Fruit fly (Drosophila melanogaster) whole organism, pupa: ENCODE data around the gene CG31253.

Source experiments
- CG10348 ChIP-seq: fragments of 200-800 bp; sonication (Bioruptor generic); IDR thresholded peaks from 2 replicates; pipeline ENCODE4 v1.3.6; 2022; ENCODE audit warnings: missing biosample characterization, missing genetic modification characterization
- CG14655 ChIP-seq: fragments of 200-800 bp; sonication (Bioruptor generic); optimal IDR thresholded peaks from 3 replicates; lab custom pipeline; 2017; ENCODE audit warnings: mild to moderate bottlenecking, missing biosample characterization, missing genetic modification reagents, missing genetic modification characterization
- CG15710 ChIP-seq: fragments of 200-800 bp; sonication (Bioruptor generic); optimal IDR thresholded peaks from 2 replicates; lab custom pipeline; 2018; ENCODE audit warnings: missing biosample characterization, mild to moderate bottlenecking, missing genetic modification characterization, moderate library complexity
- CG17806 ChIP-seq: fragments of 200-800 bp; sonication (Bioruptor generic); optimal IDR thresholded peaks from 2 replicates; lab custom pipeline; 2018; ENCODE audit warnings: missing biosample characterization, mild to moderate bottlenecking, missing genetic modification characterization, moderate library complexity
- CG32121 ChIP-seq: fragments of 200-800 bp; sonication (Bioruptor generic); IDR thresholded peaks from 2 replicates; pipeline ENCODE4 v1.3.6; 2022; ENCODE audit warnings: missing biosample characterization, missing genetic modification characterization
- CG34367 ChIP-seq: fragments of 200-800 bp; sonication (Bioruptor generic); optimal IDR thresholded peaks from 2 replicates; lab custom pipeline; 2018; ENCODE audit warnings: missing biosample characterization, mild to moderate bottlenecking, missing genetic modification characterization
- CG8301 ChIP-seq: fragments of 200-800 bp; sonication (Bioruptor generic); optimal IDR thresholded peaks from 2 replicates; lab custom pipeline; 2018; ENCODE audit warnings: missing biosample characterization, mild to moderate bottlenecking, missing genetic modification characterization
- CG9948 ChIP-seq: fragments of 200-800 bp; sonication (Bioruptor generic); optimal IDR thresholded peaks from 2 replicates; lab custom pipeline; 2018; ENCODE audit warnings: missing biosample characterization, mild to moderate bottlenecking, missing genetic modification characterization, moderate library complexity
- D1 ChIP-seq: fragments of 200-800 bp; sonication (Bioruptor generic); optimal IDR thresholded peaks from 2 replicates; lab custom pipeline; 2018; ENCODE audit warnings: missing biosample characterization, mild to moderate bottlenecking, missing genetic modification characterization, moderate library complexity
- Pif1B ChIP-seq: fragments of 200-800 bp; sonication (Bioruptor generic); optimal IDR thresholded peaks from 3 replicates; lab custom pipeline; 2016; ENCODE audit warnings: missing biosample characterization, missing genetic modification characterization
- gl ChIP-seq: fragments of 200-800 bp; sonication (Bioruptor generic); optimal IDR thresholded peaks from 2 replicates; lab custom pipeline; 2018; ENCODE audit warnings: missing biosample characterization, mild to moderate bottlenecking, missing genetic modification characterization

- TF ChIP-seq CG17806 (tag; lab: Kevin White, UChicago) (no peak), D1 (tag; lab: Kevin White, UChicago) (no peak), gl (tag; lab: Kevin White, UChicago) (no peak), CG15710 (no peak), CG10348 (GFP tag; lab: Robert Waterston, UW) (no peak), CG9948 (tag; lab: Kevin White, UChicago) (no peak), Pif1B (GFP tag; lab: Kevin White, UChicago) (no peak), CG8301 (tag; lab: Kevin White, UChicago) (no peak), CG32121 (GFP tag; lab: Robert Waterston, UW) (no peak), CG34367 (tag; lab: Kevin White, UChicago) (no peak), CG14655 (no peak)
Observed at dm6 chr3R:27912147-27912546, 48.2 kb downstream of the CG31253 start, which contains the start of gene mil.
